Fruit fly (Drosophila melanogaster): ENCODE data around the gene CG34427.

DNA sequence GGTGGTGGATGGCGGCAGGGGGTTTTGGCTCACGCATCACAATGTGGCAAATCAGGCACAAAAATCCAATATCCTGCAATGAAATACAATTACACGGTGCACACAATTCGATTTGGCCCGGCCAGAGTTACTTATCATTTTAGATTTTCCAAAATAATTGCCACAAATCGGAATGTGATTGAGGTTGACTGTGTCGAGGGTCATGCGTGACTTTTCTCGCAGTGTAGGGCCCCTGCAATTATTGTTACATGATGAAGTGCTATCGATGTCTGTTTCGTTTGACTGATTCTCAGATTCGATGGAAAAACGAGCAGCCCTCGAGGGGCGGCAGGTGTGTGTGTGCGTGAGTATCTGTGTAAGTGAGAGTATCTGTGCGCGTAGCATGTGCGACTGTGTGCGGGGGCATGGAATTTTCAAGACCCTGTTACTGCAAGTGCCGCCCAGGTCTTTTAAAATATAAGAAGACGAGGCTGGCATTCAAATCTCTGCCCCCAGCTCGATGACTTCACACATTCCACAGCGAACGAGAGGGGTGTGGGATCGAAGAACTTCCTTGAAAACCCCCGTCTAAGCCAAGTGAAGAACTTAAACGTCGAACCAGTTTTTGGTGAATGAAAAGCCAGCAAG lies 20.0 kb downstream of the CG34427 start:
- TF ChIP-seq CG12605 (GFP tag; IDR thresholded peaks at IDR 0.05) (no peak), Snoo (tag; optimal IDR thresholded peaks at IDR 0.05) (no peak), CG8301 (tag; optimal IDR thresholded peaks at IDR 0.05) (no peak), CG9948 (tag; optimal IDR thresholded peaks at IDR 0.05) (no peak), CG4496 (GFP tag; IDR thresholded peaks at IDR 0.05) (no peak), fd96Ca (GFP tag; IDR thresholded peaks at IDR 0.05) (no peak), CG15710 (tag; optimal IDR thresholded peaks at IDR 0.05) (no peak)
